Fruit fly (Drosophila melanogaster): Measurements from ENCODE around the gene Pep.

- TF ChIP-seq OdsH (GFP tag; optimal IDR thresholded peaks at IDR 0.05): no peak
- TF ChIP-seq Dif (GFP tag; optimal IDR thresholded peaks at IDR 0.05; ENCODE audit: partially characterized antibody): no peak
- no peak for TF ChIP-seq br (GFP tag; optimal IDR thresholded peaks at IDR 0.05)
- peak; percentile 75 for TF ChIP-seq brk (GFP tag; optimal IDR thresholded peaks at IDR 0.05)
These were observed 47.9 kb downstream of the Pep start for dm6 chr3L:17596897-17597296.
